Worm (Caenorhabditis elegans): ENCODE data around the gene C23G10.10.

Gene C23G10.10

ce11 chrIII:6190810-6191209 lies 23.0 kb downstream of the C23G10.10 start, which contains the start of gene C23G10.5:
Gene C23G10.5, plus strand, starts transcription at chrIII:6191110.
- TF ChIP-seq W03F9.2 (tag; optimal IDR thresholded peaks at IDR 0.05) (no peak), dao-5 (tag; optimal IDR thresholded peaks at IDR 0.05) (no peak), him-1 (tag; optimal IDR thresholded peaks at IDR 0.05) (no peak)

ce11 chrIII:6183118-6183517 lies 30.7 kb downstream of the C23G10.10 start, which contains the start of gene nas-28:
Gene nas-28, minus strand, starts transcription at chrIII:6183218.
- TF ChIP-seq dao-5 (tag; optimal IDR thresholded peaks at IDR 0.05) (no peak), W03F9.2 (tag; optimal IDR thresholded peaks at IDR 0.05) (no peak), him-1 (tag; optimal IDR thresholded peaks at IDR 0.05) (no peak)

ce11 chrIII:6180294-6180693 lies 33.5 kb downstream of the C23G10.10 start:
- TF ChIP-seq him-1 (tag; optimal IDR thresholded peaks at IDR 0.05), result no peak
- TF ChIP-seq W03F9.2 (tag; optimal IDR thresholded peaks at IDR 0.05), result no peak
- TF ChIP-seq dao-5 (tag; optimal IDR thresholded peaks at IDR 0.05), result no peak

ce11 chrIII:6179062-6179461 lies 34.8 kb downstream of the C23G10.10 start:
- TF ChIP-seq him-1 (tag; optimal IDR thresholded peaks at IDR 0.05) (no peak), W03F9.2 (tag; optimal IDR thresholded peaks at IDR 0.05) (no peak)

- TF ChIP-seq W03F9.2 (tag; optimal IDR thresholded peaks at IDR 0.05) (no peak), him-1 (tag; optimal IDR thresholded peaks at IDR 0.05) (no peak)
Observed at ce11 chrIII:6178586-6178985, 35.2 kb downstream of the C23G10.10 start, which contains the start of gene F42A10.7. Gene F42A10.7, minus strand, starts transcription at chrIII:6178686.

- no peak for TF ChIP-seq W03F9.2 (tag; optimal IDR thresholded peaks at IDR 0.05)
- no peak for TF ChIP-seq dao-5 (tag; optimal IDR thresholded peaks at IDR 0.05)
- TF ChIP-seq him-1 (tag; optimal IDR thresholded peaks at IDR 0.05), result no peak
Observed at ce11 chrIII:6177631-6178030, 36.2 kb downstream of the C23G10.10 start.

- TF ChIP-seq dao-5 (tag; optimal IDR thresholded peaks at IDR 0.05), result no peak
- no peak for TF ChIP-seq W03F9.2 (tag; optimal IDR thresholded peaks at IDR 0.05)
- no peak for TF ChIP-seq him-1 (tag; optimal IDR thresholded peaks at IDR 0.05)
Observed at ce11 chrIII:6176761-6177160, 37.1 kb downstream of the C23G10.10 start, which contains the start of gene F42A10.6. Gene F42A10.6, minus strand, starts transcription at chrIII:6176861.

- TF ChIP-seq him-1 (tag; optimal IDR thresholded peaks at IDR 0.05) (no peak), W03F9.2 (tag; optimal IDR thresholded peaks at IDR 0.05) (no peak), dao-5 (tag; optimal IDR thresholded peaks at IDR 0.05) (no peak)
Observed at ce11 chrIII:6176172-6176571, 37.6 kb downstream of the C23G10.10 start.

- TF ChIP-seq dao-5 (tag; optimal IDR thresholded peaks at IDR 0.05), result no peak
- no peak for TF ChIP-seq him-1 (tag; optimal IDR thresholded peaks at IDR 0.05)
- TF ChIP-seq W03F9.2 (tag; optimal IDR thresholded peaks at IDR 0.05), result peak; percentile 90
Observed at ce11 chrIII:6173020-6173597, 40.7 kb downstream of the C23G10.10 start, which contains the start of the genes abcf-3 and F42A10.5. Gene abcf-3, plus strand, starts transcription at chrIII:6173403. Gene F42A10.5, minus strand, starts transcription at chrIII:6173477.

ce11 chrIII:6170038-6170437 lies 43.8 kb downstream of the C23G10.10 start:
- TF ChIP-seq him-1 (tag; optimal IDR thresholded peaks at IDR 0.05), result no peak
- TF ChIP-seq W03F9.2 (tag; optimal IDR thresholded peaks at IDR 0.05), result peak; percentile 37

ce11 chrIII:6168497-6169227 lies 45.2 kb downstream of the C23G10.10 start, which contains the start of gene efk-1:
Gene efk-1, minus strand, starts transcription at chrIII:6168547.
- peak; percentile 13 for TF ChIP-seq W03F9.2 (tag; optimal IDR thresholded peaks at IDR 0.05)
- TF ChIP-seq dao-5 (tag; optimal IDR thresholded peaks at IDR 0.05), result no peak

- TF ChIP-seq W03F9.2 (tag; optimal IDR thresholded peaks at IDR 0.05) (no peak), dao-5 (tag; optimal IDR thresholded peaks at IDR 0.05) (no peak), him-1 (tag; optimal IDR thresholded peaks at IDR 0.05) (no peak)
Observed at ce11 chrIII:6166634-6167033, 47.2 kb downstream of the C23G10.10 start.

ce11 chrIII:6165240-6165639 lies 48.6 kb downstream of the C23G10.10 start:
- TF ChIP-seq W03F9.2 (tag; optimal IDR thresholded peaks at IDR 0.05), result no peak
- TF ChIP-seq dao-5 (tag; optimal IDR thresholded peaks at IDR 0.05), result no peak
- TF ChIP-seq him-1 (tag; optimal IDR thresholded peaks at IDR 0.05), result no peak

- TF ChIP-seq him-1 (tag; optimal IDR thresholded peaks at IDR 0.05) (no peak), dao-5 (tag; optimal IDR thresholded peaks at IDR 0.05) (no peak), W03F9.2 (tag; optimal IDR thresholded peaks at IDR 0.05) (no peak)
Observed at ce11 chrIII:6164253-6164971, 49.4 kb downstream of the C23G10.10 start, which contains the start of gene F42A10.9. Gene F42A10.9, plus strand, starts transcription at chrIII:6164573.

Data from whole organism, L4/young adult.